Worm (Caenorhabditis elegans): ENCODE results near the gene H01M10.2.

Gene H01M10.2

DNA sequence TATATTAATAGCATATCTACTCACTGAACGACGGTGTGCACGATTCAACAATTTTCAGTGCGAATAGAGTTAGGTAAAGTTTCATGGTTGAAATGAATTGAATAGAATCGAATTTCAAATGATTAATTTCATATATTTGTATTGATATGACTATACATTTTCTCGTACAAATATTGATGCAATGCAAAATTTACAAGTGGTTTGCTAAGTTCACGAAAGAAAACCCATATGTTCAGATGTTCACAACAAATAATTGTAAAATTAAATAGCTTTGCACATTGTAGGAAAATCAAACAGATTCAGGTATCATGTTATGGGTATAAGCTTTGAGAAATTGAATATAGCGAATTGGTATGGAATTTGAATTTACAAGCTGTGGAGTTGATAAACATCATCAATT, at the start of gene H01M10.2:
Gene H01M10.2, minus strand, starts transcription at position 101 of the 400 bp plus-strand sequence.
- TF ChIP-seq pes-1 (GFP tag; IDR thresholded peaks at IDR 0.05) (no peak), B0310.2 (tag; optimal IDR thresholded peaks at IDR 0.05) (no peak), hmg-4 (GFP tag; optimal IDR thresholded peaks at IDR 0.05) (no peak), tra-4 (tag; optimal IDR thresholded peaks at IDR 0.05) (no peak), sea-1 (GFP tag; conservative IDR thresholded peaks at IDR 0.05) (no peak), F13C5.2 (tag; optimal IDR thresholded peaks at IDR 0.05) (no peak), ceh-36 (tag; optimal IDR thresholded peaks at IDR 0.05) (no peak), scrt-1 (GFP tag; IDR thresholded peaks at IDR 0.05) (no peak), ceh-13 (GFP tag; optimal IDR thresholded peaks at IDR 0.05) (no peak), tbx-37 (GFP tag; conservative IDR thresholded peaks at IDR 0.05) (no peak), hnd-1 (tag; optimal IDR thresholded peaks at IDR 0.05) (no peak), flt-1 (GFP tag; IDR thresholded peaks at IDR 0.05) (no peak), tbx-11 (GFP tag; IDR thresholded peaks at IDR 0.05) (no peak), ama-1 (optimal IDR thresholded peaks at IDR 0.05) (no peak), aly-1 (tag; optimal IDR thresholded peaks at IDR 0.05) (no peak)

DNA sequence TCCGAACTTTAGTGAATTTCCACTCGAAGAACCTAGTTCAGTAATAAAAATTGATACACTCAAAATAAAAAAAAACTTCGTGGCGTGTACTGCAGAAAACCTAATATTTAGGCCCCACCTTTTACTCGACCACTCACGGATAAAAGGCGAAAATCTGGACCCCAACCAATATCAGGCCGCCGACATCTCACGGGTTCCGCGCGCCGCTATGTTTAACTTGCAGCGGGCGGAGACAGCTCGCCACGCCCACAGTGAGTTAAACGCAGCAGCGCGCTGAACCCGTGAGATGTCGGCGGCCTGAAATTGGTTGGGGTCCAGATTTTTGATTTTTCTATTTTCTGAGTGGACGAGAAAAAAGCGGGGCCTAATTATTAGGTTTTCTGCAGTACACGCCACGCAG, 47.3 kb upstream of the H01M10.2 start:
- TF ChIP-seq tra-4 (tag; optimal IDR thresholded peaks at IDR 0.05) (no peak), ceh-13 (GFP tag; optimal IDR thresholded peaks at IDR 0.05) (no peak), hmg-4 (GFP tag; optimal IDR thresholded peaks at IDR 0.05) (no peak), hmbx-1 (tag; optimal IDR thresholded peaks at IDR 0.05) (no peak), flt-1 (GFP tag; IDR thresholded peaks at IDR 0.05) (no peak), sea-1 (GFP tag; conservative IDR thresholded peaks at IDR 0.05) (no peak), ets-7 (tag; optimal IDR thresholded peaks at IDR 0.05) (no peak), scrt-1 (GFP tag; IDR thresholded peaks at IDR 0.05) (no peak), F13C5.2 (tag; optimal IDR thresholded peaks at IDR 0.05) (no peak)

DNA sequence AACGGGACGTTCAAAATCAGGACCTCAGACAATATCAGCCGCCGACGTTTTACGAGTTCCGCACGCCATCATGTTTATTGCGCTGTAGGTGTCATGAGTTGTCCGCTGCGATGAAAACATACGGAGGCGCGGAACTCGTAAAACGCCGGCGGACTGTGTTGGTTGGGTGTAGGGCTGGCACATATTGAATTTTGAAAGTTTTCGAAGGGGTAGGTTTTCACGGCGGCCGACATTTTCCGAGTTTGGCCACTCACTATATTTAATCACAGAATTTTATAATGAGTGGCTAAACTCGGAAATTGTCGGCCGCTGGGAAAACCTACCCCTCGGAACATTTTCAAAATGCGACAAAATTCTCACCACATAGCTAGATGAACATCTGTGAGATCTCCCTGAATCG, 40.6 kb upstream of the H01M10.2 start:
- TF ChIP-seq hmg-4 (GFP tag; optimal IDR thresholded peaks at IDR 0.05), result no peak
- TF ChIP-seq hnd-1 (tag; optimal IDR thresholded peaks at IDR 0.05), result no peak
- no peak for TF ChIP-seq scrt-1 (GFP tag; IDR thresholded peaks at IDR 0.05)
- TF ChIP-seq ets-7 (tag; optimal IDR thresholded peaks at IDR 0.05), result no peak
- TF ChIP-seq tbx-11 (GFP tag; IDR thresholded peaks at IDR 0.05), result no peak
- no peak for TF ChIP-seq sea-1 (GFP tag; conservative IDR thresholded peaks at IDR 0.05)
- TF ChIP-seq flt-1 (GFP tag; IDR thresholded peaks at IDR 0.05), result no peak

DNA sequence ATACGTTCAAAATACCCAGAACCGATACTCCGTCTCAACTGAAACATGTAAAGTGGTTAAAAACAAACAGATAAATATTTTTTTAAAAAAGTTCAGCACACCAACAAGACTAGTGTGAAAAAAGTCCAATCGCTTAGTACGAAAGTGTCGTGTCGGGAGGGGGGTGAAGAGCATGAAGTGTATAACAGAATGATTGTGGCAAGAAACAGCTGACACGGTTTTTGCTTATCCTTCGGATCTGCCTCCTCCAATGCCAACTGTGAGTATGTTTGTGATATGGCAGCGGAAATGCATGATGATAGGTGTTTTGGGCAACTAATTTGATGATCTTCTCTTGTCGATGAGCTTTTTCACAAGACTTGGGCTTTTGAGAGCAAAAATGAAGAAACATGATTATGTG, 34.7 kb upstream of the H01M10.2 start:
- no peak for TF ChIP-seq tbx-11 (GFP tag; IDR thresholded peaks at IDR 0.05)
- TF ChIP-seq pes-1 (GFP tag; IDR thresholded peaks at IDR 0.05), result no peak
- TF ChIP-seq hmbx-1 (tag; optimal IDR thresholded peaks at IDR 0.05), result no peak
- no peak for TF ChIP-seq B0310.2 (tag; optimal IDR thresholded peaks at IDR 0.05)
- TF ChIP-seq aly-1 (tag; optimal IDR thresholded peaks at IDR 0.05), result no peak
- TF ChIP-seq tbx-37 (GFP tag; conservative IDR thresholded peaks at IDR 0.05), result no peak
- no peak for TF ChIP-seq flt-1 (GFP tag; IDR thresholded peaks at IDR 0.05)
- no peak for TF ChIP-seq ets-7 (tag; optimal IDR thresholded peaks at IDR 0.05)
- TF ChIP-seq hnd-1 (tag; optimal IDR thresholded peaks at IDR 0.05), result no peak
- TF ChIP-seq ceh-36 (tag; optimal IDR thresholded peaks at IDR 0.05), result no peak
- no peak for TF ChIP-seq tra-4 (tag; optimal IDR thresholded peaks at IDR 0.05)
- TF ChIP-seq scrt-1 (GFP tag; IDR thresholded peaks at IDR 0.05), result no peak
- no peak for TF ChIP-seq F13C5.2 (tag; optimal IDR thresholded peaks at IDR 0.05)
- TF ChIP-seq hmg-4 (GFP tag; optimal IDR thresholded peaks at IDR 0.05), result no peak
- TF ChIP-seq ama-1 (optimal IDR thresholded peaks at IDR 0.05), result no peak
- no peak for TF ChIP-seq ceh-13 (GFP tag; optimal IDR thresholded peaks at IDR 0.05)

DNA sequence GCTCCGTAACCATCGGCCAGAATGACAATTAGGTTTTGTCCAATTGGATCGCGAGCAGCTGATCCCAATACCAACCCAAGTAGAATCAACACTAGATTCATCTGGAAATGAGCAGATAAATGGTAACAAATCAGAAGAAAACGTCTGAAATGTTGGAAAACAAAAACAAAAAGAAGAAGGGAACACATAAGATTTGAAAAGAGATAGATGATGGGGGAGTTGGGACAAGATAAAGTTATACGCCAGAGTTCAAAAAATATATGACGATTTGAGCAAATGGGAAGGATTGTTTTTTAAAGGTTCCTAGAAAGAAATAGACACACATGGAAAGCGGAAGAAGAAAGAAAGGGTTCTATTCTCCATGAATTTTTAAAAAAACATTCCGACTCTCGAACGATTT, 30.1 kb upstream of the H01M10.2 start, which contains the start of gene T03G6.3:
Gene T03G6.3, minus strand, starts transcription at position 101 of the 400 bp plus-strand sequence.
- TF ChIP-seq aly-1 (tag; optimal IDR thresholded peaks at IDR 0.05), result no peak
- TF ChIP-seq ceh-36 (tag; optimal IDR thresholded peaks at IDR 0.05), result no peak
- TF ChIP-seq tbx-11 (GFP tag; IDR thresholded peaks at IDR 0.05), result no peak
- no peak for TF ChIP-seq flt-1 (GFP tag; IDR thresholded peaks at IDR 0.05)
- no peak for TF ChIP-seq hmg-4 (GFP tag; optimal IDR thresholded peaks at IDR 0.05)
- no peak for TF ChIP-seq hnd-1 (tag; optimal IDR thresholded peaks at IDR 0.05)
- no peak for TF ChIP-seq scrt-1 (GFP tag; IDR thresholded peaks at IDR 0.05)
- no peak for TF ChIP-seq ama-1 (optimal IDR thresholded peaks at IDR 0.05)
- TF ChIP-seq sea-1 (GFP tag; conservative IDR thresholded peaks at IDR 0.05), result no peak
- TF ChIP-seq hmbx-1 (tag; optimal IDR thresholded peaks at IDR 0.05), result no peak
- TF ChIP-seq B0310.2 (tag; optimal IDR thresholded peaks at IDR 0.05), result no peak
- TF ChIP-seq tra-4 (tag; optimal IDR thresholded peaks at IDR 0.05), result no peak
- TF ChIP-seq F13C5.2 (tag; optimal IDR thresholded peaks at IDR 0.05), result no peak
- TF ChIP-seq tbx-37 (GFP tag; conservative IDR thresholded peaks at IDR 0.05), result no peak
- TF ChIP-seq ceh-13 (GFP tag; optimal IDR thresholded peaks at IDR 0.05), result no peak

DNA sequence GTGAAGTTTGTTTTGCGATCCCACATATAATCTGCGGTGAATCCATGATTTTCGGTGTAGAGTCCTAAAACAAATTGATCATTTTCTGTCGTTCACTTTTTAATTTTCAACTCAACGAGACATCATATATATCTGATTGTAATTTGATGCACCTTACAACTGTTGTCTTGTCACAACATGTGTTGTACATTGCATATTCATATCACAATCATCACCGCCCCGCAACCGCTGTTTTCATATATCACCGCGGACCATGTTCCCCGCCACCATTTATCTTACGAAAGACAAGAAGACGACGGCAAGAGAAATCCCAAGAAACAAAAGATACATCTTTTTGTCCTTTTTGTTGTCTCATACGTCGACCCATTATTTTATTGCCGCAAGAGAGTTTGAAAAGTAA, 28.6 kb upstream of the H01M10.2 start:
- TF ChIP-seq tbx-37 (GFP tag; conservative IDR thresholded peaks at IDR 0.05) (no peak), tra-4 (tag; optimal IDR thresholded peaks at IDR 0.05) (no peak), hnd-1 (tag; optimal IDR thresholded peaks at IDR 0.05) (no peak), ama-1 (optimal IDR thresholded peaks at IDR 0.05) (no peak), hmbx-1 (tag; optimal IDR thresholded peaks at IDR 0.05) (no peak), hmg-4 (GFP tag; optimal IDR thresholded peaks at IDR 0.05) (no peak), F13C5.2 (tag; optimal IDR thresholded peaks at IDR 0.05) (no peak), tbx-11 (GFP tag; IDR thresholded peaks at IDR 0.05) (no peak), sea-1 (GFP tag; conservative IDR thresholded peaks at IDR 0.05) (no peak), flt-1 (GFP tag; IDR thresholded peaks at IDR 0.05) (no peak), ceh-36 (tag; optimal IDR thresholded peaks at IDR 0.05) (no peak), aly-1 (tag; optimal IDR thresholded peaks at IDR 0.05) (no peak), B0310.2 (tag; optimal IDR thresholded peaks at IDR 0.05) (no peak), ets-7 (tag; optimal IDR thresholded peaks at IDR 0.05) (no peak), ceh-13 (GFP tag; optimal IDR thresholded peaks at IDR 0.05) (no peak), scrt-1 (GFP tag; IDR thresholded peaks at IDR 0.05) (no peak), pes-1 (GFP tag; IDR thresholded peaks at IDR 0.05) (no peak)

DNA sequence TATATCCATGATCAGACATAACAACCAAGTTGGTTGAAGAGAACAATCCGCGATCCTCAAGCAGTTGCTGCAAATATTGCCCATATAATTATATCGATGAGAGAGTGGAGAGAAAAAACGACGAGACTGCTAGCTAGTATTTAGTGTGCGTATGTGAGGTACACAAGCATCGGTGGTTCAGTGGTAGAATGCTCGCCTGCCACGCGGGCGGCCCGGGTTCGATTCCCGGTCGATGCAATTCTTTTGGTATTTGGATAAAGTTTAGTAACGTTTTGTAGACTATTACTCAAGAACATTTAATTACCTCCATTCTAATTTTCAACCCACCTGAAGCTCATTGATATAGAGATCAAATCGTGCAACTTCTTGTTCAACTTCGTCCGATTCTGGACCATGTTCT, 27.5 kb upstream of the H01M10.2 start:
- TF ChIP-seq pes-1 (GFP tag; IDR thresholded peaks at IDR 0.05), result peak; percentile 93
- peak; percentile 89 for TF ChIP-seq hmg-4 (GFP tag; optimal IDR thresholded peaks at IDR 0.05)
- peak; percentile 88 for TF ChIP-seq flt-1 (GFP tag; IDR thresholded peaks at IDR 0.05)
- TF ChIP-seq hmbx-1 (tag; optimal IDR thresholded peaks at IDR 0.05), result peak; percentile 52
- TF ChIP-seq scrt-1 (GFP tag; IDR thresholded peaks at IDR 0.05), result peak; percentile 92
- TF ChIP-seq hnd-1 (tag; optimal IDR thresholded peaks at IDR 0.05), result peak; percentile 61
- TF ChIP-seq tbx-37 (GFP tag; conservative IDR thresholded peaks at IDR 0.05), result peak; percentile 89
- TF ChIP-seq ets-7 (tag; optimal IDR thresholded peaks at IDR 0.05), result peak; percentile 8
- no peak for TF ChIP-seq ama-1 (optimal IDR thresholded peaks at IDR 0.05)
- TF ChIP-seq sea-1 (GFP tag; conservative IDR thresholded peaks at IDR 0.05), result peak; percentile 90
- peak; percentile 80 for TF ChIP-seq ceh-13 (GFP tag; optimal IDR thresholded peaks at IDR 0.05)
- peak; percentile 89 for TF ChIP-seq tbx-11 (GFP tag; IDR thresholded peaks at IDR 0.05)
- peak; percentile 52 for TF ChIP-seq tra-4 (tag; optimal IDR thresholded peaks at IDR 0.05)
- peak; percentile 69 for TF ChIP-seq F13C5.2 (tag; optimal IDR thresholded peaks at IDR 0.05)
- peak; percentile 79 for TF ChIP-seq aly-1 (tag; optimal IDR thresholded peaks at IDR 0.05)
- peak; percentile 83 for TF ChIP-seq ceh-36 (tag; optimal IDR thresholded peaks at IDR 0.05)
- TF ChIP-seq B0310.2 (tag; optimal IDR thresholded peaks at IDR 0.05), result peak; percentile 78

Measured in whole organism, early embryonic.